Worm (Caenorhabditis elegans): Measurements from ENCODE around the gene act-3.

act-3 gene

DNA sequence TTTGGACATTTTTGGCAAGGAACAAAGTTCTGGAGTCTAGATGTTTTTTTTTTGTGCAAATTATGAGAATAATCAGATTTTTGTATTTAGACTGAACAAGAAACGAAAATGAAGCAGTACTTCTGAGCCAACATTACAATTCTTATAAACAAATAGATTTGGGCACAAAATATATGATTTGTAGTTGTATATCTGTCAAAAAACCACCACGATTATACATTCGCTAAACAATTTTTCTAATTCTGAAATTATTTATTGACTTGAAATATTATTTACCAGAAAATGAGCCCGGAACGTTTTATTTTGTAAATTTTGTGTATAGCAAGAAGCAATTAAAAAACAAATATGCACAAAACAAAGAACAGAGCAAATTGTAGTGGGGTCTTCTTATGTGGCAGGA is 2.8 kb downstream of the act-3 start:
- TF ChIP-seq hmg-4 (GFP tag; optimal IDR thresholded peaks at IDR 0.05) = no peak
- no peak for TF ChIP-seq aly-1 (tag; optimal IDR thresholded peaks at IDR 0.05)
- TF ChIP-seq tra-4 (tag; optimal IDR thresholded peaks at IDR 0.05) = no peak
- TF ChIP-seq ceh-13 (GFP tag; optimal IDR thresholded peaks at IDR 0.05) = no peak
- TF ChIP-seq ceh-36 (tag; optimal IDR thresholded peaks at IDR 0.05) = no peak
- no peak for TF ChIP-seq pes-1 (GFP tag; IDR thresholded peaks at IDR 0.05)
- no peak for TF ChIP-seq F13C5.2 (tag; optimal IDR thresholded peaks at IDR 0.05)
- no peak for TF ChIP-seq tbx-37 (GFP tag; conservative IDR thresholded peaks at IDR 0.05)
- no peak for TF ChIP-seq tbx-11 (GFP tag; IDR thresholded peaks at IDR 0.05)
- no peak for TF ChIP-seq flt-1 (GFP tag; IDR thresholded peaks at IDR 0.05)
- TF ChIP-seq hmbx-1 (tag; optimal IDR thresholded peaks at IDR 0.05) = no peak
- TF ChIP-seq sea-1 (GFP tag; conservative IDR thresholded peaks at IDR 0.05) = no peak
- no peak for TF ChIP-seq ama-1 (optimal IDR thresholded peaks at IDR 0.05)
- TF ChIP-seq scrt-1 (GFP tag; IDR thresholded peaks at IDR 0.05) = no peak
- no peak for TF ChIP-seq B0310.2 (tag; optimal IDR thresholded peaks at IDR 0.05)
- TF ChIP-seq ets-7 (tag; optimal IDR thresholded peaks at IDR 0.05) = no peak
- no peak for TF ChIP-seq hnd-1 (tag; optimal IDR thresholded peaks at IDR 0.05)

- no peak for TF ChIP-seq hnd-1 (tag; optimal IDR thresholded peaks at IDR 0.05)
- no peak for TF ChIP-seq tbx-37 (GFP tag; conservative IDR thresholded peaks at IDR 0.05)
- no peak for TF ChIP-seq B0310.2 (tag; optimal IDR thresholded peaks at IDR 0.05)
- no peak for TF ChIP-seq ceh-36 (tag; optimal IDR thresholded peaks at IDR 0.05)
- TF ChIP-seq tra-4 (tag; optimal IDR thresholded peaks at IDR 0.05) = no peak
- TF ChIP-seq scrt-1 (GFP tag; IDR thresholded peaks at IDR 0.05) = no peak
- TF ChIP-seq ama-1 (optimal IDR thresholded peaks at IDR 0.05) = no peak
- TF ChIP-seq tbx-11 (GFP tag; IDR thresholded peaks at IDR 0.05) = no peak
- no peak for TF ChIP-seq hmbx-1 (tag; optimal IDR thresholded peaks at IDR 0.05)
- no peak for TF ChIP-seq aly-1 (tag; optimal IDR thresholded peaks at IDR 0.05)
- no peak for TF ChIP-seq ets-7 (tag; optimal IDR thresholded peaks at IDR 0.05)
- TF ChIP-seq hmg-4 (GFP tag; optimal IDR thresholded peaks at IDR 0.05) = no peak
- TF ChIP-seq pes-1 (GFP tag; IDR thresholded peaks at IDR 0.05) = no peak
- TF ChIP-seq ceh-13 (GFP tag; optimal IDR thresholded peaks at IDR 0.05) = no peak
- no peak for TF ChIP-seq sea-1 (GFP tag; conservative IDR thresholded peaks at IDR 0.05)
Observed at ce11 chrV:11070388-11070787, 3.9 kb downstream of the act-3 start.

- TF ChIP-seq hnd-1 (tag; optimal IDR thresholded peaks at IDR 0.05) (no peak), hmg-4 (GFP tag; optimal IDR thresholded peaks at IDR 0.05) (no peak), sea-1 (GFP tag; conservative IDR thresholded peaks at IDR 0.05) (no peak), ceh-36 (tag; optimal IDR thresholded peaks at IDR 0.05) (no peak), scrt-1 (GFP tag; IDR thresholded peaks at IDR 0.05) (no peak), ceh-13 (GFP tag; optimal IDR thresholded peaks at IDR 0.05) (no peak), tbx-37 (GFP tag; conservative IDR thresholded peaks at IDR 0.05) (no peak), B0310.2 (tag; optimal IDR thresholded peaks at IDR 0.05) (no peak), tbx-11 (GFP tag; IDR thresholded peaks at IDR 0.05) (no peak), flt-1 (GFP tag; IDR thresholded peaks at IDR 0.05) (no peak), F13C5.2 (tag; optimal IDR thresholded peaks at IDR 0.05) (no peak), aly-1 (tag; optimal IDR thresholded peaks at IDR 0.05) (no peak), ets-7 (tag; optimal IDR thresholded peaks at IDR 0.05) (no peak), ama-1 (optimal IDR thresholded peaks at IDR 0.05) (no peak), hmbx-1 (tag; optimal IDR thresholded peaks at IDR 0.05) (no peak), pes-1 (GFP tag; IDR thresholded peaks at IDR 0.05) (no peak), tra-4 (tag; optimal IDR thresholded peaks at IDR 0.05) (no peak)
Observed at ce11 chrV:11069277-11069676, 5.0 kb downstream of the act-3 start, which contains the start of gene T04C12.8. TSS of gene T04C12.8 (minus strand) at chrV:11069358.

DNA sequence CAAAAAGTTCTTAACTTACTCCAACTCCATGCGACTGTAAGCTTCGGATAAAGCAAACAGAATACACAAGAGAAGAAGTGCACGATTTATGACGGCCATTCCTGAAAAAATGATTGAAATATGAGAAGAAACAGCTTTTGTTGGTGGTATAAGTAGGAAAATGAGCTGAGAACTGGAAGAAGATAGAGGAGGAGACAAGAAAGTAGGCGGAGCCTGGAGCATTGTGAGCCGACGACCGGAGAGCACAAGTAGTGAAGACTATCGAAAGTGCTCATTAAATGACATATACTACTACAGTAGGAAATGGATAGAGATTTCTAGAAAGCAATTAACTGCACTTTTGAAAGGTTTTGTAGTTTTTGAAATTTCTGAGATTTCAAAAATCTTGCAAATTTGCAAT is 8.8 kb downstream of the act-3 start, which contains the start of gene nlp-80:
Gene nlp-80, minus strand, starts transcription at position 101 of the 400 bp plus-strand sequence.
- TF ChIP-seq flt-1 (GFP tag; IDR thresholded peaks at IDR 0.05) (no peak), tbx-37 (GFP tag; conservative IDR thresholded peaks at IDR 0.05) (no peak), F13C5.2 (tag; optimal IDR thresholded peaks at IDR 0.05) (no peak), hnd-1 (tag; optimal IDR thresholded peaks at IDR 0.05) (no peak), sea-1 (GFP tag; conservative IDR thresholded peaks at IDR 0.05) (no peak), ets-7 (tag; optimal IDR thresholded peaks at IDR 0.05) (no peak), ceh-36 (tag; optimal IDR thresholded peaks at IDR 0.05) (no peak), B0310.2 (tag; optimal IDR thresholded peaks at IDR 0.05) (no peak), pes-1 (GFP tag; IDR thresholded peaks at IDR 0.05) (no peak)

- TF ChIP-seq ceh-36 (tag; optimal IDR thresholded peaks at IDR 0.05) = no peak
- TF ChIP-seq hmbx-1 (tag; optimal IDR thresholded peaks at IDR 0.05) = no peak
- TF ChIP-seq B0310.2 (tag; optimal IDR thresholded peaks at IDR 0.05) = no peak
- TF ChIP-seq pes-1 (GFP tag; IDR thresholded peaks at IDR 0.05) = no peak
- TF ChIP-seq F13C5.2 (tag; optimal IDR thresholded peaks at IDR 0.05) = no peak
- no peak for TF ChIP-seq ama-1 (optimal IDR thresholded peaks at IDR 0.05)
- TF ChIP-seq hmg-4 (GFP tag; optimal IDR thresholded peaks at IDR 0.05) = no peak
- no peak for TF ChIP-seq tbx-37 (GFP tag; conservative IDR thresholded peaks at IDR 0.05)
- no peak for TF ChIP-seq ets-7 (tag; optimal IDR thresholded peaks at IDR 0.05)
- TF ChIP-seq tra-4 (tag; optimal IDR thresholded peaks at IDR 0.05) = no peak
- TF ChIP-seq sea-1 (GFP tag; conservative IDR thresholded peaks at IDR 0.05) = no peak
- TF ChIP-seq flt-1 (GFP tag; IDR thresholded peaks at IDR 0.05) = no peak
- TF ChIP-seq scrt-1 (GFP tag; IDR thresholded peaks at IDR 0.05) = no peak
- TF ChIP-seq tbx-11 (GFP tag; IDR thresholded peaks at IDR 0.05) = no peak
Observed at ce11 chrV:11063115-11063514, 11.2 kb downstream of the act-3 start, which contains the start of gene T04C12.9. TSS of gene T04C12.9 (minus strand) at chrV:11063215.

DNA sequence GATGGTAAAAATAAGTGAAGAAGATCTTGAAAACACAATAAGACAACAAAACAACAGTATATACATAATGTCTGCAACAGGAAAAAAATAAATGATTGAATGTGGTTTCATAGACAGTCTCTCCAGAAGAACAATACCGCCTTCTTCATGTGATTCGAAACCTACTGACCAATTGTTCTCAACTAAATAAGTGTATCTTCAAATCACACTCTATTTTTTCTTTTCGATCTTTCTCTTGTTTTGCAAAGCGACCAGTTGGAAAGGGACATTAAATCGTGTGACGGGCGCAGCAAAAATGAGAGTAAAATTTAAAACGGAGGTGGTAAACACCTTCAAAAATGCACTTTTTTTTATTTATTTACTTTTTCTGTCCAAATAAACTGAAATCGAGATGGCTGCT is 12.4 kb downstream of the act-3 start:
- no peak for TF ChIP-seq tra-4 (tag; optimal IDR thresholded peaks at IDR 0.05)
- TF ChIP-seq pes-1 (GFP tag; IDR thresholded peaks at IDR 0.05) = no peak
- TF ChIP-seq ceh-13 (GFP tag; optimal IDR thresholded peaks at IDR 0.05) = no peak
- no peak for TF ChIP-seq hmbx-1 (tag; optimal IDR thresholded peaks at IDR 0.05)
- no peak for TF ChIP-seq hnd-1 (tag; optimal IDR thresholded peaks at IDR 0.05)
- TF ChIP-seq aly-1 (tag; optimal IDR thresholded peaks at IDR 0.05) = no peak
- no peak for TF ChIP-seq ceh-36 (tag; optimal IDR thresholded peaks at IDR 0.05)
- TF ChIP-seq ama-1 (optimal IDR thresholded peaks at IDR 0.05) = no peak
- TF ChIP-seq F13C5.2 (tag; optimal IDR thresholded peaks at IDR 0.05) = no peak
- no peak for TF ChIP-seq sea-1 (GFP tag; conservative IDR thresholded peaks at IDR 0.05)
- no peak for TF ChIP-seq ets-7 (tag; optimal IDR thresholded peaks at IDR 0.05)
- no peak for TF ChIP-seq tbx-37 (GFP tag; conservative IDR thresholded peaks at IDR 0.05)
- no peak for TF ChIP-seq B0310.2 (tag; optimal IDR thresholded peaks at IDR 0.05)
- TF ChIP-seq scrt-1 (GFP tag; IDR thresholded peaks at IDR 0.05) = no peak
- no peak for TF ChIP-seq hmg-4 (GFP tag; optimal IDR thresholded peaks at IDR 0.05)
- TF ChIP-seq tbx-11 (GFP tag; IDR thresholded peaks at IDR 0.05) = no peak
- TF ChIP-seq flt-1 (GFP tag; IDR thresholded peaks at IDR 0.05) = no peak

All from whole organism, early embryonic.